Fruit fly (Drosophila melanogaster): Measurements from ENCODE around the gene Ssl1.

Gene Ssl1

DNA sequence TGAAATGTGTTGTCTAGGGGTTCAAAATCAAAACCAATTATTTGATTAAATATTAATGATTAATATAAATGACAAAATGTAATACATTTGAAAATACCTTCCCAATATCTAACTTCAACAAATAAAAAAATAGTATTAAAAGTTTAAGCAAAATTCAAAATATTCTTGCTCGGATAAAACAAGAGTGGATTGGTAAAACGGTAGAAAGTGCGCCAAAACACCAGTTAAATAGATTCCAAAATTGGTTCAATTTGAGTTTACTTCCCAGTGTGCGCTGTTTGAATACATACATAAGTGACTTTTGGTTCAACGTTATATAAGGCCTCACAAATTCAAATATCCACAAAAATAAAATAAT is 13.8 kb upstream of the Ssl1 start (continued):
- TF ChIP-seq Bteb2 (GFP tag; optimal IDR thresholded peaks at IDR 0.05) (peak; percentile 17), CG18262 (tag; optimal IDR thresholded peaks at IDR 0.05) (peak; percentile 81), Hsf (GFP tag; optimal IDR thresholded peaks at IDR 0.05) (peak; percentile 53), wdn (GFP tag; IDR thresholded peaks at IDR 0.05) (peak; percentile 44), wor (GFP tag; IDR thresholded peaks at IDR 0.05) (peak; percentile 56), MTF-1 (GFP tag; optimal IDR thresholded peaks at IDR 0.05; ENCODE audit: borderline replicate concordance) (no peak), amos (GFP tag; IDR thresholded peaks at IDR 0.05; ENCODE audit: partially characterized antibody) (no peak), CG17802 (tag; optimal IDR thresholded peaks at IDR 0.05) (no peak), CG30403 (GFP tag; optimal IDR thresholded peaks at IDR 0.05) (peak; percentile 78), bab2 (GFP tag; optimal IDR thresholded peaks at IDR 0.05) (peak; percentile 22), nmo (GFP tag; optimal IDR thresholded peaks at IDR 0.05) (peak; percentile 78), Ptx1 (GFP tag; IDR thresholded peaks at IDR 0.05) (peak; percentile 69), emc (GFP tag; optimal IDR thresholded peaks at IDR 0.05) (no peak), Asciz (GFP tag; optimal IDR thresholded peaks at IDR 0.05) (peak; percentile 68), bowl (GFP tag; IDR thresholded peaks at IDR 0.05) (no peak), prd (optimal IDR thresholded peaks at IDR 0.05) (no peak), prd (GFP tag; IDR thresholded peaks at IDR 0.05) (peak; percentile 57; the same call in 2 of the 3 replicates), CG1529 (GFP tag; optimal IDR thresholded peaks at IDR 0.05) (peak; percentile 27), stc (GFP tag; IDR thresholded peaks at IDR 0.05) (peak; percentile 71), CG13424 (tag; optimal IDR thresholded peaks at IDR 0.05) (peak; percentile 83), CG31224 (GFP tag; IDR thresholded peaks at IDR 0.05) (peak; percentile 27; the same call in 1 of the 2 replicates), CG12155 (GFP tag; optimal IDR thresholded peaks at IDR 0.05) (peak; percentile 45), CG17359 (tag; optimal IDR thresholded peaks at IDR 0.05) (peak; percentile 74), CG14014 (GFP tag; IDR thresholded peaks at IDR 0.05) (peak; percentile 69), CG6813 (GFP tag; optimal IDR thresholded peaks at IDR 0.05) (peak; percentile 62), Sox100B (GFP tag; optimal IDR thresholded peaks at IDR 0.05) (peak; percentile 78), CG5245 (GFP tag; optimal IDR thresholded peaks at IDR 0.05) (peak; percentile 35), lab (GFP tag; optimal IDR thresholded peaks at IDR 0.05) (peak; percentile 58), oc (tag; optimal IDR thresholded peaks at IDR 0.05) (peak; percentile 71), Nf-YB (GFP tag; optimal IDR thresholded peaks at IDR 0.05) (peak; percentile 57), CG7839 (tag; optimal IDR thresholded peaks at IDR 0.05) (peak; percentile 86), exex (tag; optimal IDR thresholded peaks at IDR 0.05) (no peak), GATAe (GFP tag; conservative IDR thresholded peaks at IDR 0.05) (0 out of 2 replicates have a peak, but pooled peaks have one; percentile 30), Six4 (GFP tag; optimal IDR thresholded peaks at IDR 0.05) (peak; percentile 26), CG7745 (tag; optimal IDR thresholded peaks at IDR 0.05) (no peak), row (GFP tag; IDR thresholded peaks at IDR 0.05) (peak; percentile 80), hkb (optimal IDR thresholded peaks at IDR 0.05) (no peak), hkb (GFP tag; IDR thresholded peaks at IDR 0.05) (peak; percentile 84), az2 (GFP tag; optimal IDR thresholded peaks at IDR 0.05) (peak; percentile 49), gfzf (GFP tag; optimal IDR thresholded peaks at IDR 0.05) (no peak), pita (GFP tag; optimal IDR thresholded peaks at IDR 0.05) (no peak), gsb-n (tag; optimal IDR thresholded peaks at IDR 0.05) (peak; percentile 68), CG9817 (tag; optimal IDR thresholded peaks at IDR 0.05) (peak; percentile 67), Atf6 (GFP tag; IDR thresholded peaks at IDR 0.05) (peak; percentile 81), knrl (GFP tag; IDR thresholded peaks at IDR 0.05; ENCODE audit: partially characterized antibody) (peak; percentile 30; the same call in 1 of the 3 replicates), z (GFP tag; IDR thresholded peaks at IDR 0.05) (no peak), CG17829 (tag; optimal IDR thresholded peaks at IDR 0.05) (peak; percentile 79), CG10462 (GFP tag; optimal IDR thresholded peaks at IDR 0.05) (peak; percentile 17), CG12071 (GFP tag; optimal IDR thresholded peaks at IDR 0.05) (peak; percentile 40), CG9727 (GFP tag; optimal IDR thresholded peaks at IDR 0.05) (peak; percentile 21), stwl (tag; optimal IDR thresholded peaks at IDR 0.05) (no peak)
